Fruit fly (Drosophila melanogaster) whole organism, prepupa: ENCODE measurements around the gene SWIP.

ENCODE experiments used
- Blimp-1 ChIP-seq: fragments of 200-800 bp; sonication (Bioruptor generic); optimal IDR thresholded peaks from 3 replicates; lab custom pipeline; 2017; ENCODE audit warnings: missing biosample characterization, missing genetic modification characterization, mild to moderate bottlenecking, moderate library complexity, missing genetic modification reagents
- CG10631 ChIP-seq: fragments of 200-800 bp; sonication (Bioruptor generic); optimal IDR thresholded peaks from 2 replicates; lab custom pipeline; 2016; ENCODE audit warnings: missing biosample characterization, missing genetic modification characterization
- CG11294 ChIP-seq: fragments of 200-800 bp; sonication (Bioruptor generic); IDR thresholded peaks from 2 replicates; pipeline ENCODE4 v1.3.6; 2022; ENCODE audit warnings: missing biosample characterization, missing genetic modification characterization
- CG11762 ChIP-seq: fragments of 200-800 bp; sonication (Bioruptor generic); optimal IDR thresholded peaks from 3 replicates; lab custom pipeline; 2016; ENCODE audit warnings: missing biosample characterization, missing genetic modification characterization; ENCODE audit not compliant: insufficient read depth
- CG11902 ChIP-seq: fragments of 200-800 bp; sonication (Bioruptor generic); optimal IDR thresholded peaks from 3 replicates; lab custom pipeline; 2016; ENCODE audit warnings: missing biosample characterization, missing genetic modification characterization
- CG16779 ChIP-seq: fragments of 200-800 bp; sonication (Bioruptor generic); optimal IDR thresholded peaks from 3 replicates; lab custom pipeline; 2017; ENCODE audit warnings: missing biosample characterization, mild to moderate bottlenecking, missing genetic modification characterization
- CG3032 ChIP-seq: fragments of 200-800 bp; optimal IDR thresholded peaks from 2 replicates; lab custom pipeline; 2019; ENCODE audit warnings: missing biosample characterization, mild to moderate bottlenecking, missing genetic modification characterization, moderate library complexity
- CG31627 ChIP-seq: fragments of 200-800 bp; sonication (Bioruptor generic); optimal IDR thresholded peaks from 3 replicates; lab custom pipeline; 2016; ENCODE audit warnings: missing biosample characterization, missing genetic modification characterization
- CG32006 ChIP-seq: fragments of 200-800 bp; sonication (Bioruptor generic); optimal IDR thresholded peaks from 3 replicates; lab custom pipeline; 2017; ENCODE audit warnings: missing biosample characterization, mild to moderate bottlenecking, missing genetic modification characterization
- CG34406 ChIP-seq: fragments of 200-800 bp; sonication (Bioruptor generic); optimal IDR thresholded peaks from 3 replicates; lab custom pipeline; 2016; ENCODE audit warnings: missing biosample characterization, missing genetic modification characterization
- CG3919 ChIP-seq: fragments of 200-800 bp; sonication (Bioruptor generic); optimal IDR thresholded peaks from 3 replicates; lab custom pipeline; 2016; ENCODE audit warnings: missing biosample characterization, missing genetic modification characterization
- CG6163 ChIP-seq: fragments of 200-800 bp; sonication (Bioruptor generic); IDR thresholded peaks from 3 replicates; pipeline ENCODE4 v1.3.6; 2022; ENCODE audit warnings: missing biosample characterization, missing genetic modification characterization
- CG6276 ChIP-seq: fragments of 200-800 bp; sonication (Bioruptor generic); optimal IDR thresholded peaks from 2 replicates; lab custom pipeline; 2017; ENCODE audit warnings: missing biosample characterization, mild to moderate bottlenecking, missing genetic modification characterization
- CG6792 ChIP-seq: fragments of 200-800 bp; sonication (Bioruptor generic); optimal IDR thresholded peaks from 3 replicates; lab custom pipeline; 2016; ENCODE audit warnings: missing biosample characterization, missing genetic modification characterization
- CG7368 ChIP-seq: fragments of 200-800 bp; sonication (Bioruptor generic); optimal IDR thresholded peaks from 3 replicates; lab custom pipeline; 2016; ENCODE audit warnings: missing biosample characterization, missing genetic modification characterization
- CG8319 ChIP-seq: fragments of 200-800 bp; sonication (Bioruptor generic); optimal IDR thresholded peaks from 3 replicates; lab custom pipeline; 2016; ENCODE audit warnings: missing biosample characterization, missing genetic modification characterization
- CG8632 ChIP-seq: fragments of 200-800 bp; sonication (Bioruptor generic); optimal IDR thresholded peaks from 3 replicates; lab custom pipeline; 2016; ENCODE audit warnings: missing biosample characterization, missing genetic modification characterization
- Eip75B ChIP-seq: fragments of 200-800 bp; sonication (Bioruptor generic); optimal IDR thresholded peaks from 3 replicates; lab custom pipeline; 2016; ENCODE audit warnings: missing biosample characterization, missing genetic modification characterization
- Eip78C ChIP-seq: fragments of 200-800 bp; sonication (Bioruptor generic); peaks from one replicate; lab custom pipeline; 2016; ENCODE audit warnings: missing biosample characterization, missing genetic modification characterization
- Eip93F ChIP-seq: fragments of 200-800 bp; sonication (Bioruptor generic); optimal IDR thresholded peaks from 2 replicates; lab custom pipeline; 2016; ENCODE audit warnings: missing biosample characterization, mild to moderate bottlenecking, missing genetic modification characterization
- Ets96B ChIP-seq: fragments of 200-800 bp; optimal IDR thresholded peaks from 2 replicates; lab custom pipeline; 2019; ENCODE audit warnings: missing biosample characterization, mild to moderate bottlenecking, missing genetic modification characterization, moderate library complexity
- Hr4 ChIP-seq: fragments of 200-800 bp; sonication (Bioruptor generic); optimal IDR thresholded peaks from 3 replicates; lab custom pipeline; 2016; ENCODE audit warnings: missing biosample characterization, missing genetic modification characterization
- Lpt ChIP-seq: fragments of 200-800 bp; sonication (Bioruptor generic); optimal IDR thresholded peaks from 3 replicates; lab custom pipeline; 2016; ENCODE audit warnings: missing biosample characterization, missing genetic modification characterization
- Met ChIP-seq: fragments of 200-800 bp; sonication (Bioruptor generic); optimal IDR thresholded peaks from 3 replicates; lab custom pipeline; 2016; ENCODE audit warnings: missing biosample characterization, missing genetic modification characterization
- OdsH ChIP-seq: fragments of 200-800 bp; sonication (Bioruptor generic); optimal IDR thresholded peaks from 3 replicates; lab custom pipeline; 2016; ENCODE audit warnings: missing biosample characterization, missing genetic modification characterization
- Smox ChIP-seq: fragments of 200-800 bp; sonication (Bioruptor generic); optimal IDR thresholded peaks from 3 replicates; lab custom pipeline; 2016; ENCODE audit warnings: missing biosample characterization, missing genetic modification characterization
- Sox102F ChIP-seq: fragments of 200-800 bp; sonication (Bioruptor generic); optimal IDR thresholded peaks from 2 replicates; lab custom pipeline; 2016; ENCODE audit warnings: missing biosample characterization, mild to moderate bottlenecking, missing genetic modification characterization
- Sox14 ChIP-seq: fragments of 200-800 bp; sonication (Bioruptor generic); optimal IDR thresholded peaks from 3 replicates; lab custom pipeline; 2016; ENCODE audit warnings: missing biosample characterization, missing genetic modification characterization
- achi ChIP-seq: fragments of 200-800 bp; sonication (Bioruptor generic); optimal IDR thresholded peaks from 3 replicates; lab custom pipeline; 2016; ENCODE audit warnings: missing biosample characterization, missing genetic modification characterization
- acj6 ChIP-seq: fragments of 200-800 bp; sonication (Bioruptor generic); optimal IDR thresholded peaks from 3 replicates; lab custom pipeline; 2016; ENCODE audit warnings: missing biosample characterization, missing genetic modification characterization
- dsx ChIP-seq: fragments of 200-800 bp; optimal IDR thresholded peaks from 3 replicates; lab custom pipeline; 2019; ENCODE audit warnings: missing biosample characterization, mild to moderate bottlenecking, missing genetic modification characterization, moderate library complexity; ENCODE audit not compliant: poor library complexity, severe bottlenecking
- esn ChIP-seq: fragments of 200-800 bp; sonication (Bioruptor generic); optimal IDR thresholded peaks from 2 replicates; lab custom pipeline; 2016; ENCODE audit warnings: missing biosample characterization, mild to moderate bottlenecking, missing genetic modification characterization, moderate library complexity
- fd59A ChIP-seq: fragments of 200-800 bp; sonication (Bioruptor generic); optimal IDR thresholded peaks from 2 replicates; lab custom pipeline; 2017; ENCODE audit warnings: missing biosample characterization, mild to moderate bottlenecking, missing genetic modification characterization, missing genetic modification reagents
- fd85E ChIP-seq: fragments of 200-800 bp; sonication (Bioruptor generic); optimal IDR thresholded peaks from 3 replicates; lab custom pipeline; 2016; ENCODE audit warnings: missing biosample characterization, missing genetic modification characterization
- lz ChIP-seq: fragments of 200-800 bp; sonication (Bioruptor generic); optimal IDR thresholded peaks from 3 replicates; lab custom pipeline; 2016; ENCODE audit warnings: missing biosample characterization, missing genetic modification characterization
- net ChIP-seq: fragments of 200-800 bp; sonication (Bioruptor generic); optimal IDR thresholded peaks from 3 replicates; lab custom pipeline; 2016; ENCODE audit warnings: missing biosample characterization, missing genetic modification characterization
- pdm3 ChIP-seq: fragments of 200-800 bp; sonication (Bioruptor generic); optimal IDR thresholded peaks from 3 replicates; lab custom pipeline; 2016; ENCODE audit warnings: missing biosample characterization, missing genetic modification characterization
- salr ChIP-seq, 2 experiments: fragments of 200-800 bp; sonication (Bioruptor generic); optimal IDR thresholded peaks; 3 replicates each; lab custom pipeline; 2016 to 2018; ENCODE audit warnings: missing biosample characterization in 2 of 2, missing genetic modification characterization in 2 of 2, mild to moderate bottlenecking in 1 of 2
- spab ChIP-seq: fragments of 200-800 bp; sonication (Bioruptor generic); optimal IDR thresholded peaks from 2 replicates; lab custom pipeline; 2017; ENCODE audit warnings: missing biosample characterization, mild to moderate bottlenecking, missing genetic modification characterization, missing genetic modification reagents
- vri ChIP-seq: fragments of 200-800 bp; sonication (Bioruptor generic); optimal IDR thresholded peaks from 3 replicates; lab custom pipeline; 2016; ENCODE audit warnings: missing biosample characterization, mild to moderate bottlenecking, missing genetic modification characterization

The SWIP gene

DNA sequence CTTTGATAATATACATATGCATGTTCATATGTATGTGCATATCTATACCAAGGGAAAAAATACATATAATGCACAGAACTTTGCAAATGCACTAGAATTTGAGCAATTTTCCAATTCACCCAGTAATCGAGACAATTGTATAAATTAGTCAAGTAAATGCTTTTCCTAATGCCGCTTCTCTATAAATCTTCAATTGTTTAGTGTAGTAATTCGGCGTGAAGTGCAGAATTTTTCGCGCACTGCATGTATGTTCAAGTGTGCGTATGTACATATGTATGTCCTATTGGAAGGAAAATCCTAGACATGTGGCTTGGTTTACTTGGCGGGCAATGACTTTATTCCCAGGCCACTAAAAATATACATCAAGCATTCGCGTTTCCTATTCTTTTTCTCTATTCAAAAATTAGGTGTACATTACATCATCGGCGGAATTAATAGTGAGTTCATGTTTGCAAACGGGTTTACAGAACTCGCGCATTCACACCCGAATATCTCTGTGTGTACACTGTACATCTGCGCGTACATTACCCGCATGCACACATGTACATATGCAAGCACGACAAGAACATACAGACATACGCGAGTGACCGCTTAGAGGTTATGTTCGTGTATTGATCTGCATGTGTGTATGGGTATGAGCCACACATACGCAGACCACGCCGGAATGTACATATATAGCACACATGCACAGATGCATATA lies 5.5 kb downstream of the SWIP start (continued):
- TF ChIP-seq pdm3 (GFP tag; lab: Kevin White, UChicago): peak; percentile 85
- peak; percentile 51 for TF ChIP-seq CG11902
- peak; percentile 79 for TF ChIP-seq OdsH (GFP tag; lab: Kevin White, UChicago)
- TF ChIP-seq Smox (GFP tag; lab: Kevin White, UChicago): no peak
- peak; percentile 83 for TF ChIP-seq net (GFP tag; lab: Kevin White, UChicago)
- no peak for TF ChIP-seq Blimp-1 (GFP tag; lab: Kevin White, UChicago)
- peak; percentile 82 for TF ChIP-seq CG6163 (GFP tag; lab: Robert Waterston, UW)
- TF ChIP-seq salr (GFP tag; optimal IDR thresholded peaks at IDR 0.05; lab: Kevin White, UChicago): no peak
- peak; percentile 10 for TF ChIP-seq fd85E (GFP tag; lab: Kevin White, UChicago)
- peak; percentile 49 for TF ChIP-seq dsx (GFP tag; lab: Kevin White, UChicago)
- peak; percentile 65 for TF ChIP-seq CG31627 (GFP tag; lab: Kevin White, UChicago)
- peak; percentile 40 for TF ChIP-seq CG34406 (GFP tag; lab: Kevin White, UChicago)
- TF ChIP-seq CG6276: peak; percentile 22
- peak; percentile 42 for TF ChIP-seq lz (GFP tag; lab: Kevin White, UChicago)
- TF ChIP-seq CG11762: peak; percentile 69
- TF ChIP-seq CG3919 (GFP tag; lab: Kevin White, UChicago): no peak
- peak; percentile 79 for TF ChIP-seq Hr4 (GFP tag; lab: Kevin White, UChicago)
- TF ChIP-seq CG8632 (GFP tag; lab: Kevin White, UChicago): peak; percentile 67
- no peak for TF ChIP-seq Eip93F (GFP tag; lab: Kevin White, UChicago)
- peak; percentile 74 for TF ChIP-seq Ets96B (tag; lab: Kevin White, UChicago)
- TF ChIP-seq CG6792 (GFP tag; lab: Kevin White, UChicago): peak; percentile 69
- 0 out of 2 replicates have a peak, but pooled peaks have one; percentile 44 for TF ChIP-seq CG11294 (GFP tag; lab: Robert Waterston, UW)
- TF ChIP-seq Eip78C (GFP tag; lab: Kevin White, UChicago): peak; percentile 95
- no peak for TF ChIP-seq CG16779 (tag; lab: Kevin White, UChicago)
- TF ChIP-seq Eip75B (GFP tag; lab: Kevin White, UChicago): peak; percentile 78
- peak; percentile 71 for TF ChIP-seq Sox14 (GFP tag; lab: Kevin White, UChicago)
- TF ChIP-seq achi (GFP tag; lab: Kevin White, UChicago): no peak
- peak; percentile 86 for TF ChIP-seq CG10631
- no peak for TF ChIP-seq Met (GFP tag; lab: Kevin White, UChicago)
- no peak for TF ChIP-seq CG7368 (GFP tag; lab: Kevin White, UChicago)
- peak; percentile 87 for TF ChIP-seq vri
- peak; percentile 77 for TF ChIP-seq CG32006 (GFP tag; lab: Kevin White, UChicago)
- no peak for TF ChIP-seq Sox102F (GFP tag; lab: Kevin White, UChicago)
- peak; percentile 57 for TF ChIP-seq CG8319 (GFP tag; lab: Kevin White, UChicago)
- TF ChIP-seq Lpt (GFP tag; lab: Kevin White, UChicago): peak; percentile 72
- TF ChIP-seq spab (GFP tag; lab: Kevin White, UChicago): peak; percentile 58
- peak; percentile 82 for TF ChIP-seq acj6 (GFP tag; lab: Kevin White, UChicago)
- TF ChIP-seq fd59A (GFP tag; lab: Kevin White, UChicago): peak; percentile 57
- TF ChIP-seq CG3032 (tag; lab: Kevin White, UChicago): peak; percentile 76
- TF ChIP-seq, all 60 proteins: peak for 47

DNA sequence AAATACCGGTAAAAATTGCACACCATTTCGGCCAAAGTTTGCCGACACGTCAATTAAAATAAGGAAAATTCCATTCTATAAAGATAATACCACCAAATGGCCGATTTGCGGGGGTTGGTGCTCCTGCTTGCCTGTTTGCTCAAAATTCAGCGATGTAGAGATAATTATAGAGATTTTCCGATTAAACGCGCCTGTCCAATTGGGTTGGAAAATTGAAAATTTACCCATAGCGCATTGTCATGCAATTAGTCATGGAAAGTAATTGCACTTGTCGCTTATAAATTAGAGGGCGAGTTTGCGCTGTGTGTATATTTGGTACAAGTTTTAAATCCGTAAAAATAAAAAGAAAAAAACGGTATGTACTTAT lies 6.0 kb downstream of the SWIP start:
- TF ChIP-seq esn (GFP tag; lab: Kevin White, UChicago) (no peak), salr (GFP tag; optimal IDR thresholded peaks at IDR 0.05; lab: Kevin White, UChicago) (no peak), lz (GFP tag; lab: Kevin White, UChicago) (no peak), CG6792 (GFP tag; lab: Kevin White, UChicago) (no peak), achi (GFP tag; lab: Kevin White, UChicago) (no peak), CG6276 (no peak)
